Worm (Caenorhabditis elegans): Measurements from ENCODE around the gene Y38C1BA.1.

Gene Y38C1BA.1

DNA sequence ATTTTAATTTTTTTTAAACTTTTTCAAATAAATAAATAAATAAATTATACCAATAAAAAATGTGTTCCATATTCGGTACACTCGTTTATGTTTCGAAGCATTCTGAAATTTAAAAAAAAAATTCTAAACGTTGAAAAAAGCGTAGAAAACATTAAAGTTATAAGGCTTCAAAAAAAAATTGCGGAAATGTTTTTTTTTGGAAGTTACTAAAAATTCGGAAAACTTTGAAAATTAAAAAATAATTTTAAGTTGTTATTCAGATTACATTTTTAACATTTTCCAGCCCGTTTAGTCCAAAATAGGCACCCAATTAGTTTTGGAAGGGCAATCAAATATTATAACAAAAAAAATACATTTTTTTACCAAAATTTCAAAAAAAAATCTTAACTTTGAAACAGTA is at the start of gene Y38C1BA.1:
TSS of gene Y38C1BA.1 (minus strand) at position 101 of the 400 bp plus-strand sequence.
- TF ChIP-seq ceh-34 (tag; optimal IDR thresholded peaks at IDR 0.05) (no peak), ets-4 (tag; optimal IDR thresholded peaks at IDR 0.05) (no peak), unc-42 (tag; optimal IDR thresholded peaks at IDR 0.05) (no peak), tbx-7 (tag; optimal IDR thresholded peaks at IDR 0.05) (no peak), ceh-48 (tag; optimal IDR thresholded peaks at IDR 0.05) (no peak), unc-86 (tag; optimal IDR thresholded peaks at IDR 0.05) (no peak), ref-2 (tag; optimal IDR thresholded peaks at IDR 0.05) (no peak), ceh-2 (tag; optimal IDR thresholded peaks at IDR 0.05) (no peak), fkh-10 (GFP tag; optimal IDR thresholded peaks at IDR 0.05) (no peak), F13H6.1 (tag; optimal IDR thresholded peaks at IDR 0.05) (no peak), ceh-9 (tag; optimal IDR thresholded peaks at IDR 0.05) (no peak), ceh-31 (tag; optimal IDR thresholded peaks at IDR 0.05) (no peak)

DNA sequence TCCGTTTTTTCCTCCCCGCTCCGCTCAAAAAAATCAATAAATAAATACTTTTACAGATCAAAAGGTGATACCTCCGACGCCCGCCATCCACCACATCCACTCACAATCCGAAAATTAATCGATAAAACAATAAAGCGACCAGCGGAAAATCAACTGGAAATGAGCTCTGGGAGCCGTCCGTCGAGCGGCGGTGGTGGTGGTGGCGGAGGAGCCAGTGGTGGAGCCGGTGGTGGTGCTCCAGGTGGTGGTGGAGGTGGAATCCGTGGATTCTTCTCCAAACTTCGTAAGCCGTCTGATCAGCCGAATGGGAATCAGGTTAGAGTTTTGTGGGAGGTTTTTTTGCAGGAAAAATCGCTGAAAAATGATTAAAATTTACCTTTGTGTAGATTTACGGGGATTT is 44.1 kb upstream of the Y38C1BA.1 start, which contains the start of gene egl-4:
TSS of gene egl-4 (plus strand) at position 160 of the 400 bp plus-strand sequence.
- TF ChIP-seq fkh-10 (GFP tag; optimal IDR thresholded peaks at IDR 0.05) (no peak), mec-3 (tag; optimal IDR thresholded peaks at IDR 0.05; ENCODE audit: borderline replicate concordance) (no peak), che-1 (tag; optimal IDR thresholded peaks at IDR 0.05) (no peak), sox-4 (tag; optimal IDR thresholded peaks at IDR 0.05) (no peak), ref-2 (tag; optimal IDR thresholded peaks at IDR 0.05) (no peak), nhr-232 (tag; optimal IDR thresholded peaks at IDR 0.05) (no peak), pat-9 (tag; optimal IDR thresholded peaks at IDR 0.05) (no peak), zip-5 (tag; optimal IDR thresholded peaks at IDR 0.05) (no peak), dve-1 (tag; optimal IDR thresholded peaks at IDR 0.05) (no peak), ceh-14 (tag; optimal IDR thresholded peaks at IDR 0.05) (no peak), K09A11.1 (tag; optimal IDR thresholded peaks at IDR 0.05; ENCODE audit: insufficient read depth) (no peak)

DNA sequence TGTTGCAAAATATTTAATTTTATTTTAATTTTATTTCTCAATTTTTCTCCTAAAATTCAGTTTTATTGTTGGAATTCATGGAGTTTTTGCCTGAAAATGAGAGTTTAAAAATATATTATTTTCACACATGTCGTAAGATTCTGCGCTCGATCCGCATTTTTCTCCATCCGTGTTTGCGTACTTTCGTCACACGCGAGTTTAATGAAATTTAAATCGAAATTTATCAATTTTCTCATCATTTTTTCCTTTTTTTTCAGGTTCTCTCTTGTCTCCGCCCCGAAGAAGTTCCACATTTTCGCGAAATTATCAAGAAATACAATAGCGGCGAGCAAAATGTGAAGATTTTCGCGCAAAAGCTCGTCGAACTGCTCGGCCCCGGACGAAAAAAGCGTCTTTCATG is 42.7 kb upstream of the Y38C1BA.1 start:
- TF ChIP-seq unc-42 (tag; optimal IDR thresholded peaks at IDR 0.05) (peak; percentile 67), ceh-30 (tag; optimal IDR thresholded peaks at IDR 0.05) (no peak), elt-4 (tag; optimal IDR thresholded peaks at IDR 0.05) (no peak), nhr-232 (tag; optimal IDR thresholded peaks at IDR 0.05) (no peak)

DNA sequence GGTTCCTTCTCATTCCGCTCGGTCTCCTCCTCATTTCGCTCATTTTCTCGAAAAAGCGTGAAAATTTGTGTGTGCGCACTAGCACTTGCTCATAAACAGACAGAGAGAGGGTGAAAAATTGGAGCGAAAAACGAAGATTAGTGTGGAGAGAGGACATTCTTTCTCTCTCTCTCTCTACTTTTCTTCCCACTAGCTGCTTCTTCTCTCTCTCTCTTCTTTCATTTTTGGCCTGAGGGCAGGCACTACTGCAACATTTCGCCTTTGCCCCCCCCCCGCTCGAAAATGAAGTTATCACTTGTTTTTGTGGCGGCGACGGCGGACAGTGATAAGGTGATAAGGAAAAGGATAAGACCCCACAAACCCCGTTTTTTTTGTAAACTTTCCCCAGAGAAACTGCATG is 41.3 kb upstream of the Y38C1BA.1 start:
- TF ChIP-seq elt-2 (tag; optimal IDR thresholded peaks at IDR 0.05): peak; percentile 87
- peak; percentile 49 for TF ChIP-seq lim-6 (tag; optimal IDR thresholded peaks at IDR 0.05)
- TF ChIP-seq hlh-8 (tag; optimal IDR thresholded peaks at IDR 0.05): no peak
- peak; percentile 9 for TF ChIP-seq tbx-2 (tag; optimal IDR thresholded peaks at IDR 0.05)
- TF ChIP-seq ceh-9 (tag; optimal IDR thresholded peaks at IDR 0.05): no peak
- TF ChIP-seq unc-42 (tag; optimal IDR thresholded peaks at IDR 0.05): peak; percentile 68
- peak; percentile 59 for TF ChIP-seq ceh-14 (tag; optimal IDR thresholded peaks at IDR 0.05)
- peak; percentile 21 for TF ChIP-seq ceh-31 (tag; optimal IDR thresholded peaks at IDR 0.05)

DNA sequence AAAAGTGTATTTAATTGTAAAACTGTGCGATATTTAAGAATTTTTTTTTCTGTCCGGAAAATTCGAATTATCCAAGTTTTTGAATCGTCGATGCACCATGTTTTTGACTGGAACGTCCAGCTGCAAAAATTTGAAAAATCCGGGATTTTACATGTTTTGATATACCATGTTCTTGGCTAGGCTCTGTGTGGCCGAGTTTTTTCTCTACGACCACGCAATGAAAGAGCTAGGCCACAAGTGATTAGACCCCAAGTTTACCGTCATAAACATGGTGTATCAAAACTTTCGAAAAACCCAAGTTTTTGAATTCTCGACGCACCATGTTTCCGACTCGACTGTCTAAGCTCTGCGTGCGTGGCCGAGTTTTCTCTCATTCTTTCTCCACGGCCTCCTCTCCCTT is 40.8 kb upstream of the Y38C1BA.1 start:
- TF ChIP-seq hlh-8 (tag; optimal IDR thresholded peaks at IDR 0.05) (no peak), nhr-11 (tag; optimal IDR thresholded peaks at IDR 0.05) (no peak), pax-1 (tag; optimal IDR thresholded peaks at IDR 0.05) (no peak), pqm-1 (tag; optimal IDR thresholded peaks at IDR 0.05) (no peak)

DNA sequence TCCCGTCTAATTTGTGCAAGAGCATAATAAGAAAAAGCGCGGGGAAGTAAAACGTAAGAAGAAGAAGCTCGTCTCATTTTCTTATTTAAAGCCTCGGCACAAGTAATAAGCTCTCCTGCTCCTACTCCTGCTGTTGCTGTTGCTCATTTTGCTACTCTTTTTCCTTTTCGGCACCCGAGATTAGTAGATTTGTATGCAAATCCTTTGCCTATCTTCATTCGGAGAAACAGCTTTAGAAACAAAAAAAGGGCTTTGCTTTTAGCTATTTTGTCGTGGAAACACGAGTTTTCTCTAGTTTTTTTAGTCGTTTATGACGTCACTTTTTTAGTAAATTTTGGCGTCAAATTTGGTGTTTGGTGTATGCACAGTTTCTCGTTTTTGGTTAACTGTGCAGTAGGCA is 39.8 kb upstream of the Y38C1BA.1 start:
- TF ChIP-seq pha-4 (tag; optimal IDR thresholded peaks at IDR 0.05): no peak
- no peak for TF ChIP-seq gmeb-2 (tag; optimal IDR thresholded peaks at IDR 0.05)
- no peak for TF ChIP-seq ceh-14 (tag; optimal IDR thresholded peaks at IDR 0.05)
- TF ChIP-seq nhr-11 (tag; optimal IDR thresholded peaks at IDR 0.05): no peak
- TF ChIP-seq nhr-232 (tag; optimal IDR thresholded peaks at IDR 0.05): no peak
- no peak for TF ChIP-seq ahr-1 (tag; optimal IDR thresholded peaks at IDR 0.05)
- no peak for TF ChIP-seq fax-1 (tag; optimal IDR thresholded peaks at IDR 0.05)
- no peak for TF ChIP-seq pros-1 (tag; optimal IDR thresholded peaks at IDR 0.05)
- no peak for TF ChIP-seq sox-2 (GFP tag; IDR thresholded peaks at IDR 0.05)
- no peak for TF ChIP-seq ttx-3 (tag; optimal IDR thresholded peaks at IDR 0.05)
